Worm (Caenorhabditis elegans) whole organism, L4/young adult: ENCODE results near the gene nsy-1.

ENCODE experiments used
- W03F9.2 ChIP-seq: fragments of 150-350 bp; optimal IDR thresholded peaks from 2 replicates; lab custom pipeline; 2014; ENCODE audit warnings: missing biosample characterization, missing genetic modification characterization
- him-1 ChIP-seq: sonication (generic microtip); optimal IDR thresholded peaks from 2 replicates; lab custom pipeline; 2016; ENCODE audit warnings: missing genotype, missing genetic modification reagents, missing genetic modification characterization, missing compliant biosample characterization

DNA sequence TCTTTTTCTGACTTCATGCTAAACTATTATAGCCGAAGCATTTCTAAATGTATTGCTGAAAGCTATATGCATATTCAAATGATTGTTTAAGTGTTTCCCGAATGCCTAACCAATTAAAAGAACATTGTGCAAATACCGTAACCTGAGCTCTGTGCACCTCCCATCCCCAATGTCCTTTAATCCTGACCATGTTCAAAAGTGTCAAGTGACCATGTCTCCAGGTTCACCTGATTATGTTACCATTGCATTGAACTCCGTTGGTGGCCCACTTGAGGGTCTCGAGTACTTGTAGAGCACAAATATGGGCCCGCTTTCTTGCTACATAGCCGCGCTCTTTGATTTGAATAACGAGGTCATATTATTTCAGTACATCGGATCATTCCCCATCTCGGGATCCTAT, 47.2 kb upstream of the nsy-1 start:
- TF ChIP-seq him-1 (no peak), W03F9.2 (tag; lab: Kevin White, UChicago) (no peak)
